Worm (Caenorhabditis elegans) whole organism, L4 larva: ENCODE measurements around the gene R11G10.4.

ENCODE experiments used
- F49E8.2 ChIP-seq: sonication (generic microtip); optimal IDR thresholded peaks from 2 replicates; lab custom pipeline; 2016; ENCODE audit warnings: missing compliant biosample characterization, mild to moderate bottlenecking, missing genetic modification characterization, borderline replicate concordance
- aly-2 ChIP-seq: sonication (generic microtip); optimal IDR thresholded peaks from 2 replicates; lab custom pipeline; 2018; ENCODE audit warnings: missing biosample characterization, missing genetic modification characterization
- duxl-1 ChIP-seq: sonication (generic microtip); optimal IDR thresholded peaks from 2 replicates; lab custom pipeline; 2016; ENCODE audit warnings: mild to moderate bottlenecking, missing genetic modification characterization, moderate library complexity, missing compliant biosample characterization; ENCODE audit not compliant: poor library complexity
- lin-1 ChIP-seq: fragments of 200-800 bp; sonication (Bioruptor generic); IDR thresholded peaks from 2 replicates; pipeline ENCODE4 v1.3.6; 2022; ENCODE audit warnings: missing genetic modification reagents, missing genetic modification characterization, missing compliant biosample characterization
- lsy-2 ChIP-seq, 2 experiments: fragments of 150-350 bp in 1 of 2; sonication (generic microtip) in 1 of 2; optimal IDR thresholded peaks; 2 replicates each; lab custom pipeline; 2014 to 2017; ENCODE audit warnings: missing biosample characterization in 2 of 2, missing genetic modification characterization in 2 of 2
- nhr-11 ChIP-seq: fragments of 150-350 bp; optimal IDR thresholded peaks from 2 replicates; lab custom pipeline; 2014; ENCODE audit warnings: missing biosample characterization, missing genetic modification characterization
- nhr-237 ChIP-seq: sonication (generic microtip); optimal IDR thresholded peaks from 2 replicates; lab custom pipeline; 2017; ENCODE audit warnings: missing biosample characterization, missing genetic modification characterization
- nhr-76 ChIP-seq: fragments of 150-350 bp; optimal IDR thresholded peaks from 2 replicates; lab custom pipeline; 2014; ENCODE audit warnings: missing biosample characterization, missing genetic modification characterization
- nhr-77 ChIP-seq: fragments of 150-350 bp; optimal IDR thresholded peaks from 2 replicates; lab custom pipeline; 2014; ENCODE audit warnings: missing biosample characterization, missing genetic modification characterization
- pqm-1 ChIP-seq: sonication (generic microtip); optimal IDR thresholded peaks from 2 replicates; lab custom pipeline; 2017; ENCODE audit warnings: missing biosample characterization, missing genetic modification characterization
- snpc-1.2 ChIP-seq: fragments of 200-800 bp; sonication (Bioruptor generic); IDR thresholded peaks from 2 replicates; pipeline ENCODE4 v1.3.6; 2022; ENCODE audit warnings: missing genetic modification reagents, missing genetic modification characterization, missing compliant biosample characterization
- snpc-4 ChIP-seq: fragments of 150-350 bp; optimal IDR thresholded peaks from 2 replicates; lab custom pipeline; 2014; ENCODE audit warnings: missing biosample characterization, missing genetic modification characterization
- unc-39 ChIP-seq: sonication (generic microtip); optimal IDR thresholded peaks from 2 replicates; lab custom pipeline; 2017; ENCODE audit warnings: missing biosample characterization, missing genetic modification characterization
- zag-1 ChIP-seq: fragments of 150-350 bp; optimal IDR thresholded peaks from 2 replicates; lab custom pipeline; 2014; ENCODE audit warnings: missing biosample characterization, missing genetic modification characterization

DNA sequence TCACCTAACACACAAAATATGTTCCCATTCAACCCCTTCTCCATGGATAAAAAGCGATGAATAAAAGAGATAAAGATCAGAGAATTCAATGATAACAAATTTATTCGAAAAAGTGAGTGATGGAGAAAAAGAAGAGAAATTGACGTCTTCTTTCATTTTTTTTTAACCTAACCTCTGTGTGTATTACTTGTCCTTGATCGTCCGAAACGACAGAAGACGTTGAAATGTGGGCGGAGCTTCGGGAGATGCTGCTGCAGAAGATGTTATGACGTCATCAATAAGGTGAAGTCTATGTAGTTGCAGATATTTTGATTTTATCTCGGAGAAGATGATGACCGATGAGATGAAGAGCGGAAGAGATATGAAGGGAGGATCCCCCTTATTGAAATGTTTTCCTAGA is 16.6 kb upstream of the R11G10.4 start, which contains the start of gene T10G3.3:
- TF ChIP-seq zag-1 (tag; lab: Kevin White, UChicago) (no peak), F49E8.2 (tag; lab: Kevin White, UChicago) (no peak), lsy-2 (tag; optimal IDR thresholded peaks at IDR 0.05; lab: Kevin White, UChicago) (no peak), lin-1 (GFP tag; lab: Robert Waterston, UW) (no peak), nhr-237 (no peak), nhr-76 (tag; lab: Kevin White, UChicago) (no peak), unc-39 (tag; lab: Kevin White, UChicago) (no peak), duxl-1 (tag; lab: Kevin White, UChicago) (no peak), snpc-1.2 (GFP tag; lab: Robert Waterston, UW) (no peak), nhr-11 (tag; lab: Kevin White, UChicago) (no peak), nhr-77 (tag; lab: Kevin White, UChicago) (no peak), snpc-4 (tag; lab: Kevin White, UChicago) (no peak), aly-2 (tag; lab: Kevin White, UChicago) (no peak), pqm-1 (tag; lab: Kevin White, UChicago) (no peak)
